Fruit fly (Drosophila melanogaster): ENCODE data around the gene Sf3b3.

The Sf3b3 gene

DNA sequence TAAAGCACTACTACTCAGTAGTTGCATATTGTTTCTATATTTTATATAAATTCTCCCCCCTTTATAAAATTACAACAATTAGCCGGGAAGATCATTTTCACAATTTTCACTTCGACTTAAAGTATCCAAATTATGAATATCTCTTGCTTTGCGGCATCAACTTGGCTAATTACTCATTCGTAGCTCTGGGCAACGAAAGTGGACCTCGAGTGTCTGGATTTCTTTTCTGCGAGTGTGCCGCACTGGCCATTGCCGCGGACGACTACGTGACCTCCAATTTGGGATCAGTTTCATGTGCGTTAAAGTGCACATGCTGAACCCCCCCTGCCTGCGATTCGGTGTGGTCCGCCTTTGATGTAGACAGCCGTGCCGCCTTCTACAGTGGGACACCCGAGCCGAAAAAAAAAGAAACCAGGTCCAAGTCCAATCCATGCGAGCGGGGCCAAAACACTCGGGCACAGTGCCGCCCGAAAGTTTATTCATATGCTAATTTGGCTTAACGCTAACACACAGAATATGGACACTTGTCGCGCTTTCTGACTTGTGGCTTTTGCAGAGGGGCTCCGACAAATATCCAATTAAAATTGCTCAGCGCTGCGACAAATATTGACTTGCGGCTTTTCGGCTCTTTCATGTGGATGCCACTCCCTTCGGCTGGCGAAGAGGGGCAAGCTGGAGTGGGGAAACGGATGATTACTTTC, 14.6 kb downstream of the Sf3b3 start (continued):
- no peak for TF ChIP-seq Gug (GFP tag; IDR thresholded peaks at IDR 0.05)
- peak; percentile 67 for TF ChIP-seq cyc (GFP tag; optimal IDR thresholded peaks at IDR 0.05)
- TF ChIP-seq Hr38 (GFP tag; optimal IDR thresholded peaks at IDR 0.05) = no peak
- peak; percentile 43; the same call in 1 of the 2 replicates for TF ChIP-seq CG15336 (GFP tag; IDR thresholded peaks at IDR 0.05)
- TF ChIP-seq svp (GFP tag) = peak; percentile 84
- no peak for TF ChIP-seq Lpt (GFP tag; optimal IDR thresholded peaks at IDR 0.05)
- TF ChIP-seq CG11294 (GFP tag; IDR thresholded peaks at IDR 0.05) = peak; percentile 6; the same call in 1 of the 2 replicates
- TF ChIP-seq CG11902 (GFP tag; optimal IDR thresholded peaks at IDR 0.05) = peak; percentile 48
- TF ChIP-seq Ets96B (tag; optimal IDR thresholded peaks at IDR 0.05) = peak; percentile 46
- peak; percentile 41 for TF ChIP-seq CG10631 (GFP tag; optimal IDR thresholded peaks at IDR 0.05)
- TF ChIP-seq CG6276 (GFP tag; optimal IDR thresholded peaks at IDR 0.05) = peak; percentile 16
- TF ChIP-seq Ets21C (GFP tag; optimal IDR thresholded peaks at IDR 0.05) = peak; percentile 58
- TF ChIP-seq CG6792 (GFP tag; optimal IDR thresholded peaks at IDR 0.05) = peak; percentile 67
- peak; percentile 64 for TF ChIP-seq CG31627 (GFP tag; optimal IDR thresholded peaks at IDR 0.05)
- TF ChIP-seq net (GFP tag; optimal IDR thresholded peaks at IDR 0.05) = peak; percentile 36
- TF ChIP-seq CG8319 (GFP tag; optimal IDR thresholded peaks at IDR 0.05) = peak; percentile 59
- peak; percentile 49 for TF ChIP-seq CG4318 (GFP tag; optimal IDR thresholded peaks at IDR 0.05)
- TF ChIP-seq CG8119 (GFP tag; IDR thresholded peaks at IDR 0.05) = peak; percentile 55
- TF ChIP-seq CG3032 (tag; optimal IDR thresholded peaks at IDR 0.05) = peak; percentile 34
- no peak for TF ChIP-seq fd85E (GFP tag; optimal IDR thresholded peaks at IDR 0.05)
- TF ChIP-seq dac (GFP tag; optimal IDR thresholded peaks at IDR 0.05) = no peak
- TF ChIP-seq Eip75B (GFP tag; optimal IDR thresholded peaks at IDR 0.05) = peak; percentile 38
- TF ChIP-seq esn (GFP tag; optimal IDR thresholded peaks at IDR 0.05) = peak; percentile 62
- peak; percentile 61 for TF ChIP-seq Smox (GFP tag; optimal IDR thresholded peaks at IDR 0.05)
- TF ChIP-seq Hr39 (GFP tag; optimal IDR thresholded peaks at IDR 0.05) = peak; percentile 65
- TF ChIP-seq spab (GFP tag; optimal IDR thresholded peaks at IDR 0.05) = no peak

DNA sequence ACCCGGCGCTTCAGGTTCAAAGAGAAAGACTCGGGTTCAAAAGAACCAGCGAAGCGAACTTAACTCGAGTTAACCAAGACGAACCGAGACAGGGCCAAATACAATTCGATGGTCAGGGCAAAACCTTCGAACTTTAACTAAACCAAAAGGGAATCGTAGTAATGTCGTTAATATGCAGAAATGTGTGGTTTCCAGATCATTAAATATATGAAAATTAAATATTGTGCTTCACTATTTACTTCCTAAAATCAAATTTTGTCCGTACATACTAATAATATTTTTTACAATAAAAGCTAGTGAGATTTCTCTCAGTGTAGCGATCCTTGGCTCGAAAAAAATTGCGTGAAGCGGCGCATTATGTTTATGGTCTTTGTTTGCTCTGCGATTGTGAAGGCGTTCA, 15.5 kb downstream of the Sf3b3 start:
- TF ChIP-seq cyc (GFP tag; optimal IDR thresholded peaks at IDR 0.05) (peak; percentile 37), OdsH (GFP tag; optimal IDR thresholded peaks at IDR 0.05) (peak; percentile 56), Lpt (GFP tag; optimal IDR thresholded peaks at IDR 0.05) (no peak), Ets21C (GFP tag; optimal IDR thresholded peaks at IDR 0.05) (peak; percentile 30), CG10631 (GFP tag; optimal IDR thresholded peaks at IDR 0.05) (peak; percentile 50), CG34406 (GFP tag; optimal IDR thresholded peaks at IDR 0.05) (peak; percentile 56), CG11294 (GFP tag; IDR thresholded peaks at IDR 0.05) (no peak), Ets96B (tag; optimal IDR thresholded peaks at IDR 0.05) (peak; percentile 39), spab (GFP tag; optimal IDR thresholded peaks at IDR 0.05) (no peak), Sox14 (GFP tag; optimal IDR thresholded peaks at IDR 0.05) (peak; percentile 41), CG1621 (tag; optimal IDR thresholded peaks at IDR 0.05) (peak; percentile 16), CG6854 (GFP tag; optimal IDR thresholded peaks at IDR 0.05) (peak; percentile 37), acj6 (GFP tag; optimal IDR thresholded peaks at IDR 0.05) (peak; percentile 69), Eip93F (GFP tag; optimal IDR thresholded peaks at IDR 0.05) (no peak), CG31627 (GFP tag; optimal IDR thresholded peaks at IDR 0.05) (peak; percentile 53), CG9139 (GFP tag; optimal IDR thresholded peaks at IDR 0.05) (no peak), pdm3 (GFP tag; optimal IDR thresholded peaks at IDR 0.05) (peak; percentile 50), dsx (GFP tag; optimal IDR thresholded peaks at IDR 0.05; ENCODE audit: poor library complexity, severe bottlenecking) (peak; percentile 26), Hr4 (GFP tag; optimal IDR thresholded peaks at IDR 0.05) (peak; percentile 20), fd59A (GFP tag; optimal IDR thresholded peaks at IDR 0.05) (no peak), Eip78C (GFP tag) (peak; percentile 92), CG8632 (GFP tag; optimal IDR thresholded peaks at IDR 0.05) (peak; percentile 47), CG3919 (GFP tag; optimal IDR thresholded peaks at IDR 0.05) (peak; percentile 70), CG10669 (GFP tag; optimal IDR thresholded peaks at IDR 0.05) (peak; percentile 37), Met (GFP tag; optimal IDR thresholded peaks at IDR 0.05) (peak; percentile 74), topi (GFP tag; optimal IDR thresholded peaks at IDR 0.05) (peak; percentile 67), CG8319 (GFP tag; optimal IDR thresholded peaks at IDR 0.05) (peak; percentile 32), CG11902 (GFP tag; optimal IDR thresholded peaks at IDR 0.05) (peak; percentile 34), Gug (GFP tag; IDR thresholded peaks at IDR 0.05) (no peak), fkh (GFP tag; optimal IDR thresholded peaks at IDR 0.05) (no peak), Sox15 (GFP tag; optimal IDR thresholded peaks at IDR 0.05) (peak; percentile 43), CG6792 (GFP tag; optimal IDR thresholded peaks at IDR 0.05) (peak; percentile 57), svp (GFP tag) (peak; percentile 84), Hr39 (GFP tag; optimal IDR thresholded peaks at IDR 0.05) (peak; percentile 37), CG8119 (GFP tag; IDR thresholded peaks at IDR 0.05) (peak; percentile 43; the same call in 1 of the 3 replicates), ss (GFP tag; optimal IDR thresholded peaks at IDR 0.05) (peak in 1 of 2 experiments; percentile 30), lz (GFP tag; optimal IDR thresholded peaks at IDR 0.05) (peak; percentile 54)
